Worm (Caenorhabditis elegans): Measurements from ENCODE around the gene srg-9.
A peak's percentile ranks its signal among the peaks of the same experiment; 100 is the strongest.

The srg-9 gene

DNA sequence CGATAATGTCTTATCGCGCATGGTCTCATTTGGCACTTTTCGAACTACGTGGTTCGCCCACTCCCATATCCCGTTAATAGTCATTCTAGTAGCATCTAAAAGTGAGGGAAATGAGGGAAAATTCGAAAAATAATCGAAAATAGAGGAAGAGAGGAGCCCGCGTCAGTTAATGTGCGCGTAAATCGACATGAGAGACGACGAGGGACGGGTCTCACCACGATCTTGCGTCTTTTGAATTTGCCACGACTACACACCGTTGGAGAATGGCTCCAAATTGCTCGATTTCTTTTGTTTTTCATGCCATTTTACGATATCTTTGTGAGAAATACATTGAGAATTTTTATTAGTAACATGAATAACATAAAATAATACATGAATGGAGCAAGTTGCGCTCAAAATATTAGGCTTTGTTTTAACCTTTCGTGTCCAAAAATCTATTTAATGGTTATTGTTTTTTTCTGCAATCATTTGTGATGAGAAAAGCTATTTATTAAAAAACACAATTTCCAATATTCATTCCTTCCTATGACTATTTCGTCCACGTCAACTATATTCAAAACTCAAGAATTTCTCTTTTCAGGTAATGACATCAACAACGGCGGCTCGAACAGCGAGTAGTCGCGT lies 8.4 kb downstream of the srg-9 start, which contains the start of the genes gen-1 and stt-3:
Gene gen-1 (minus strand): TSS at position 95 of the 624 bp plus-strand sequence.
Gene stt-3 (plus strand): TSS at position 574 of the 624 bp plus-strand sequence.
- TF ChIP-seq snpc-4 (tag; optimal IDR thresholded peaks at IDR 0.05) = no peak
- TF ChIP-seq elt-2 (tag; optimal IDR thresholded peaks at IDR 0.05) = peak; percentile 12
- peak; percentile 80 for TF ChIP-seq R02D3.7 (tag; optimal IDR thresholded peaks at IDR 0.05)
- no peak for TF ChIP-seq lsy-12 (tag; optimal IDR thresholded peaks at IDR 0.05)
- TF ChIP-seq lin-39 (tag; optimal IDR thresholded peaks at IDR 0.05) = peak; percentile 69
- TF ChIP-seq lin-15B (tag; optimal IDR thresholded peaks at IDR 0.05) = peak; percentile 62

DNA sequence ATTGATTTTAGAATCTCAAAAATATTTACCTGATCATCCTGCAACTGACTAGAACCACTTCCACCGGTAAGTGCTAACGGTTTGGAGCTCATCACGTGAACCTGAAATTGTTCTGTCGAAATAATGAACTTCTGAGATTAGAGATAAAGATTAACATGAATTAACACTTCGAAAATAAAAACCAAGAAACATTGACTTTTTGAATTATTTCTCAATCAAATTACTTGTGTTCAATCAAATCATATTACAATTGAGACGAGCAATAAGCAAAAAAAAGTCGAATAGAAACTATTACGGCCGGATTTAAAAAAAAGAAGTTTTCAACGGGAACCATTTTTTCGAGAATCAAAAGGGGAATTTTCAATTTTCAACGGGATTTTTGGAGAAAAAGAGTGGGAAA lies 10.8 kb downstream of the srg-9 start, which contains the start of gene bcas-2:
Gene bcas-2 (minus strand): TSS at position 101 of the 400 bp plus-strand sequence.
- TF ChIP-seq nhr-67 (tag; optimal IDR thresholded peaks at IDR 0.05) (no peak), pha-4 (tag; optimal IDR thresholded peaks at IDR 0.05) (no peak), elt-3 (tag; optimal IDR thresholded peaks at IDR 0.05) (no peak), ZK546.5 (tag; optimal IDR thresholded peaks at IDR 0.05) (no peak), lsy-12 (tag; optimal IDR thresholded peaks at IDR 0.05) (no peak), fos-1 (tag; optimal IDR thresholded peaks at IDR 0.05) (no peak), pqm-1 (tag; optimal IDR thresholded peaks at IDR 0.05) (no peak), snpc-4 (tag; optimal IDR thresholded peaks at IDR 0.05) (no peak), tbx-2 (tag; optimal IDR thresholded peaks at IDR 0.05) (no peak), R02D3.7 (tag; optimal IDR thresholded peaks at IDR 0.05) (no peak), mml-1 (tag; optimal IDR thresholded peaks at IDR 0.05) (no peak), ceh-16 (tag; optimal IDR thresholded peaks at IDR 0.05) (no peak), ceh-9 (tag; optimal IDR thresholded peaks at IDR 0.05) (no peak), daf-12 (tag; optimal IDR thresholded peaks at IDR 0.05) (no peak), ztf-4 (tag; optimal IDR thresholded peaks at IDR 0.05) (no peak), unc-39 (tag; optimal IDR thresholded peaks at IDR 0.05) (no peak)

DNA sequence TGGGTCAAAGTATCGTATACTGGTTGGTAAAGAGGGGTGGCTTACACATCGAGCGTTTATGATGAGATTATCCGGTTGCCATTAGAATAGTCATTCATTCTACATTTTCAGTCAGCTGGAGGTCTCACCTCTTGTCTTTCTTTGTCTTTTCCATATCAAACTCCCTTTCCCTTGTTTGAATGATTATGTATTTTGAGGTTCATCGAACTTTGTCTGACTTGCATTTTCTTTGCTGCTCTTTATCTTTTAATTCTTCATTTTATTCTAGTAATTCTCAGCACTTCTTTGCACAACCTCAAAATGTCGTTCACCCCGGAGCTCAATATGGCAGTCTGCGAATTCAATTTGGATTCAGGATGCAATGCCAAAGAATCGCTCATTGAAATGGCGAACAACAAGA lies 16.0 kb downstream of the srg-9 start, which contains the start of gene T12A2.3:
Gene T12A2.3 (plus strand): TSS at position 301 of the 400 bp plus-strand sequence.
- TF ChIP-seq egl-5 (tag; optimal IDR thresholded peaks at IDR 0.05) (no peak), mml-1 (tag; optimal IDR thresholded peaks at IDR 0.05) (no peak), lin-15B (tag; optimal IDR thresholded peaks at IDR 0.05) (no peak), ceh-82 (tag; optimal IDR thresholded peaks at IDR 0.05) (no peak), lin-39 (tag; optimal IDR thresholded peaks at IDR 0.05) (no peak), tbx-2 (tag; optimal IDR thresholded peaks at IDR 0.05) (no peak)

DNA sequence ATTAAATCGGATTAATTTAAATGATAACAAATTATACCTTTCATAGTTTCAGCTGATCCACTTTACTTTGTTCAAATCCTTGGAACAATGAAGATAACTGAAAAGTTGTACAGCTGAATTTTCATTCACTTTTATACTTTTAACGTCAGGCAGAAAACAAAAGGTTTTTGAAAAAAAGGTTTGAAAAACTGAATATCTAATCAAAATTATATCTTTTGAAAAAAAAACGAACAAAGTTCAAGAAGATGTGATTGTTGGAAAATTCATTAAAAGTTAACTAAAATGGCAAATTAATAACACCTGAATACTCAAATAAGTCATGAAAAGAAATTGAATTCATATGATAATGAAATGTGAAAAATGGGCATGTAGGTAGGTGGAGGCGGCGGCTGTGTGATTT lies 19.9 kb downstream of the srg-9 start, which contains the start of gene T12A2.21:
Gene T12A2.21 (minus strand): TSS at position 101 of the 400 bp plus-strand sequence.
- TF ChIP-seq elt-2 (tag; optimal IDR thresholded peaks at IDR 0.05) (no peak), tbx-2 (tag; optimal IDR thresholded peaks at IDR 0.05) (no peak), mml-1 (tag; optimal IDR thresholded peaks at IDR 0.05) (no peak)

DNA sequence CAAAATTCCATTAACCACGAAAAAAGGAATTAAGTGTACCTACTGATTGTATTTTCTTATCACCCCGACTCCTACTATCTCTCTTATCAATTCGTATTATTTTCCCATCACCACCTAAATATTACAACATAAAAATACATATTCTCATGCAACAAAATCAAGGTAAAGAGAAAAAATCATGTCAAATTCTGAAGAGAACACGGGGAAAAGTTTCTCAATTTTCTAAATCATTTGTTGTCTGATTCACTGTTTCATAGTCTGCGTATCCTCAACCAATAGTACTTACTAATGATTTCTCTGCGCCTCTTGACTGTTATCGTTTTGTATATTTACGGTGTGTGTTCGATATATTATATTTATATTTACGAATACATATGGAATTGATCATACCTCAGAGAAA lies 24.7 kb downstream of the srg-9 start:
- TF ChIP-seq nhr-25 (tag; optimal IDR thresholded peaks at IDR 0.05) (peak; percentile 4), jun-1 (tag; optimal IDR thresholded peaks at IDR 0.05) (peak; percentile 33), pha-4 (tag; optimal IDR thresholded peaks at IDR 0.05) (peak; percentile 87), daf-12 (tag; optimal IDR thresholded peaks at IDR 0.05) (no peak), pqm-1 (tag; optimal IDR thresholded peaks at IDR 0.05) (peak; percentile 94), elt-2 (tag; optimal IDR thresholded peaks at IDR 0.05) (peak; percentile 95), nfya-1 (tag; optimal IDR thresholded peaks at IDR 0.05; ENCODE audit: insufficient read depth) (peak; percentile 14), nhr-77 (tag; optimal IDR thresholded peaks at IDR 0.05) (no peak)

DNA sequence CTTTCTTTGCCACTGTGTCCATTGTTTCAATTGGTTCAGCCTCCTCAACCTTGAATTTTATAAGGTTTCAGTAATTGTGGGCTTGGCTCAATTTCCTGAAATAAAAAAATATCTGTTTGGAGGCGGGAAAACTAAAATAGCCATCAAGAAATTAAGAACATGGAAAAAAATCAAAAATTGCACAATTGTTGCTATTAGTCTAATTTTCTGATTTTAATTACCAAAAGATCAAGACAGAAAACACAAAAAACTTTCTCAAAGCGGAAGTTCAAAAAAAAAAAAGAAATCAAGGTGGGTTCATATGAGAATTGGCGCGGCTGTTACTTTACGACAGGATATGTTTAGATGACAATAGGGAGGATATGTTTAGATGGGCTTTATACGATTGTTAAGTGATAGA lies 25.7 kb downstream of the srg-9 start, which contains the start of gene esyt-2:
Gene esyt-2 (minus strand): TSS at position 101 of the 400 bp plus-strand sequence.
- TF ChIP-seq skn-1 (tag; optimal IDR thresholded peaks at IDR 0.05) (no peak), tbx-2 (tag; optimal IDR thresholded peaks at IDR 0.05) (no peak), jun-1 (tag; optimal IDR thresholded peaks at IDR 0.05) (no peak), mml-1 (tag; optimal IDR thresholded peaks at IDR 0.05) (no peak), nhr-76 (tag; optimal IDR thresholded peaks at IDR 0.05) (no peak), nhr-67 (tag; optimal IDR thresholded peaks at IDR 0.05) (no peak), nhr-25 (tag; optimal IDR thresholded peaks at IDR 0.05) (no peak), elt-2 (tag; optimal IDR thresholded peaks at IDR 0.05) (no peak), ZK546.5 (tag; optimal IDR thresholded peaks at IDR 0.05) (no peak), nhr-237 (tag; optimal IDR thresholded peaks at IDR 0.05) (no peak), nhr-11 (tag; optimal IDR thresholded peaks at IDR 0.05) (no peak), snpc-4 (tag; optimal IDR thresholded peaks at IDR 0.05) (no peak), egl-5 (tag; optimal IDR thresholded peaks at IDR 0.05) (no peak), ceh-82 (tag; optimal IDR thresholded peaks at IDR 0.05) (no peak), pha-4 (tag; optimal IDR thresholded peaks at IDR 0.05) (no peak), unc-39 (tag; optimal IDR thresholded peaks at IDR 0.05) (no peak), pqm-1 (tag; optimal IDR thresholded peaks at IDR 0.05) (no peak), nhr-43 (tag; optimal IDR thresholded peaks at IDR 0.05; ENCODE audit: poor library complexity, severe bottlenecking) (no peak), aly-2 (tag; optimal IDR thresholded peaks at IDR 0.05) (no peak)

Data from whole organism, L3 larva.